Worm (Caenorhabditis elegans) whole organism, young adult: ENCODE data around the gene clec-182.

Source experiments
- K11D2.4 ChIP-seq: fragments of 200-800 bp; sonication (Bioruptor generic); IDR thresholded peaks from 2 replicates; pipeline ENCODE4 v1.3.6; 2022; ENCODE audit warnings: missing genetic modification reagents, missing genetic modification characterization, missing compliant biosample characterization
- efl-1 ChIP-seq: fragments of 150-350 bp; optimal IDR thresholded peaks from 2 replicates; lab custom pipeline; 2014; ENCODE audit warnings: missing biosample characterization, missing genetic modification reagents, missing genetic modification characterization
- egrh-3 ChIP-seq: fragments of 200-800 bp; sonication (Bioruptor generic); IDR thresholded peaks from 2 replicates; pipeline ENCODE4 v1.3.6; 2022; ENCODE audit warnings: missing genetic modification reagents, missing genetic modification characterization, missing compliant biosample characterization
- hlh-12 ChIP-seq: sonication (generic microtip); optimal IDR thresholded peaks from 2 replicates; lab custom pipeline; 2016; ENCODE audit warnings: missing genetic modification characterization, missing compliant biosample characterization
- madf-8 ChIP-seq: fragments of 200-800 bp; sonication (Bioruptor generic); conservative IDR thresholded peaks from 2 replicates; pipeline ENCODE4 v1.3.6; 2022; ENCODE audit warnings: missing genetic modification reagents, missing genetic modification characterization, missing compliant biosample characterization
- rec-8 ChIP-seq, 2 experiments: sonication (generic microtip); optimal IDR thresholded peaks; 2 replicates each; lab custom pipeline; 2016; ENCODE audit warnings: mild to moderate bottlenecking in 2 of 2, missing genetic modification characterization in 2 of 2, missing genetic modification reagents in 2 of 2, missing genotype in 2 of 2, missing biosample characterization in 1 of 2, missing compliant biosample characterization in 1 of 2, moderate library complexity in 1 of 2
- snpc-1.1 ChIP-seq: sonication (generic microtip); optimal IDR thresholded peaks from 2 replicates; lab custom pipeline; 2017; ENCODE audit warnings: missing genetic modification characterization, mild to moderate bottlenecking, missing compliant biosample characterization, antibody characterized with exemption, moderate library complexity, missing genotype, missing genetic modification reagents; ENCODE audit not compliant: insufficient read depth
- snpc-4 ChIP-seq, 5 experiments: fragments of 150-350 bp in 1 of 5; sonication (generic microtip) in 4 of 5; optimal IDR thresholded peaks; 2 replicates each; lab custom pipeline; 2014 to 2018; ENCODE audit warnings: missing genetic modification characterization in 5 of 5, missing biosample characterization in 3 of 5, antibody characterized with exemption in 2 of 5, mild to moderate bottlenecking in 2 of 5, missing compliant biosample characterization in 2 of 5, missing genotype in 2 of 5, moderate library complexity in 2 of 5, missing genetic modification reagents in 1 of 5
- unc-62 ChIP-seq: fragments of 150-350 bp; optimal IDR thresholded peaks from 2 replicates; lab custom pipeline; 2014; ENCODE audit warnings: missing biosample characterization, missing genetic modification reagents, missing genetic modification characterization
- zfh-2 ChIP-seq: fragments of 200-800 bp; sonication (Bioruptor generic); conservative IDR thresholded peaks from 2 replicates; pipeline ENCODE4 v1.3.6; 2022; ENCODE audit warnings: missing genetic modification reagents, missing genetic modification characterization, missing compliant biosample characterization
- ztf-18 ChIP-seq: sonication (generic microtip); optimal IDR thresholded peaks from 2 replicates; lab custom pipeline; 2016; ENCODE audit warnings: missing genotype, mild to moderate bottlenecking, missing genetic modification characterization, missing compliant biosample characterization

- TF ChIP-seq efl-1 (GFP tag; lab: Kevin White, UChicago), result no peak
- no peak for TF ChIP-seq hlh-12 (tag; lab: Kevin White, UChicago)
- TF ChIP-seq snpc-1.1 (tag; lab: Kevin White, UChicago), result no peak
- TF ChIP-seq egrh-3, result no peak
- no peak for TF ChIP-seq snpc-4 (GFP tag; optimal IDR thresholded peaks at IDR 0.05; lab: Kevin White, UChicago)
- no peak for TF ChIP-seq snpc-4 (tag; optimal IDR thresholded peaks at IDR 0.05; lab: Kevin White, UChicago)
- no peak for TF ChIP-seq K11D2.4
- no peak for TF ChIP-seq madf-8 (GFP tag; lab: Robert Waterston, UW)
- TF ChIP-seq rec-8 (tag; optimal IDR thresholded peaks at IDR 0.05; lab: Kevin White, UChicago), result no peak
- TF ChIP-seq ztf-18, result no peak
- no peak for TF ChIP-seq zfh-2 (GFP tag; lab: Robert Waterston, UW)
- TF ChIP-seq unc-62 (GFP tag; lab: Kevin White, UChicago), result no peak
Measured at ce11 chrIV:8796246-8796645, 1.9 kb downstream of the clec-182 start.
